Worm (Caenorhabditis elegans) whole organism, L3 larva: ENCODE results near the gene T16G12.10.
"Not testable (repeated sequence)": the region's sequence is repeated elsewhere in the genome, so short reads cannot be mapped to it uniquely, and the experiment has no call there.

Experiments
- R02D3.7 ChIP-seq: fragments of 150-350 bp; optimal IDR thresholded peaks from 2 replicates; lab custom pipeline; 2014; ENCODE audit warnings: missing biosample characterization, missing genetic modification characterization
- ZK546.5 ChIP-seq: sonication (generic microtip); optimal IDR thresholded peaks from 2 replicates; lab custom pipeline; 2017; ENCODE audit warnings: missing biosample characterization, missing genetic modification characterization
- ceh-16 ChIP-seq: sonication (generic microtip); optimal IDR thresholded peaks from 2 replicates; lab custom pipeline; 2017; ENCODE audit warnings: missing biosample characterization, missing genetic modification characterization
- ceh-9 ChIP-seq: sonication (generic microtip); optimal IDR thresholded peaks from 2 replicates; lab custom pipeline; 2018; ENCODE audit warnings: missing biosample characterization, missing genetic modification characterization
- egl-27 ChIP-seq: sonication (generic microtip); optimal IDR thresholded peaks from 4 replicates; lab custom pipeline; 2017; ENCODE audit warnings: missing biosample characterization, missing genetic modification reagents, missing genetic modification characterization
- elt-1 ChIP-seq: fragments of 150-350 bp; optimal IDR thresholded peaks from 2 replicates; lab custom pipeline; 2014; ENCODE audit warnings: missing biosample characterization, missing genetic modification characterization
- elt-2 ChIP-seq: sonication (generic microtip); optimal IDR thresholded peaks from 2 replicates; lab custom pipeline; 2016; ENCODE audit warnings: missing genetic modification reagents, mild to moderate bottlenecking, missing genetic modification characterization, missing compliant biosample characterization
- elt-3 ChIP-seq, 3 experiments: fragments of 150-350 bp in 1 of 3; sonication (generic microtip) in 2 of 3; optimal IDR thresholded peaks; 2 replicates in 2 of 3; 4 replicates in 1 of 3; lab custom pipeline; 2014 to 2017; ENCODE audit warnings: missing biosample characterization in 3 of 3, missing genetic modification characterization in 3 of 3
- eor-1 ChIP-seq, 2 experiments: fragments of 150-350 bp; optimal IDR thresholded peaks; 2 replicates each; lab custom pipeline; 2014 to 2018; ENCODE audit warnings: missing biosample characterization in 2 of 2, missing genetic modification characterization in 2 of 2
- fkh-2 ChIP-seq: fragments of 150-350 bp; optimal IDR thresholded peaks from 2 replicates; lab custom pipeline; 2014; ENCODE audit warnings: missing biosample characterization, missing genetic modification reagents, missing genetic modification characterization
- fos-1 ChIP-seq: fragments of 150-350 bp; optimal IDR thresholded peaks from 2 replicates; lab custom pipeline; 2014; ENCODE audit warnings: missing biosample characterization, missing genetic modification characterization
- jun-1 ChIP-seq: fragments of 150-350 bp; optimal IDR thresholded peaks from 2 replicates; lab custom pipeline; 2014; ENCODE audit warnings: missing biosample characterization, missing genetic modification reagents, missing genetic modification characterization
- lin-15B ChIP-seq: fragments of 150-350 bp; optimal IDR thresholded peaks from 2 replicates; lab custom pipeline; 2014; ENCODE audit warnings: missing biosample characterization, missing genetic modification characterization
- lsy-12 ChIP-seq: sonication (generic microtip); optimal IDR thresholded peaks from 2 replicates; lab custom pipeline; 2016; ENCODE audit warnings: mild to moderate bottlenecking, missing genetic modification characterization, missing compliant biosample characterization
- mdl-1 ChIP-seq: fragments of 150-350 bp; optimal IDR thresholded peaks from 2 replicates; lab custom pipeline; 2014; ENCODE audit warnings: missing biosample characterization, missing genetic modification characterization
- mml-1 ChIP-seq: fragments of 150-350 bp; sonication (generic microtip); optimal IDR thresholded peaks from 3 replicates; lab custom pipeline; 2014; ENCODE audit warnings: missing biosample characterization, missing genetic modification characterization
- nfya-1 ChIP-seq: sonication (generic microtip); optimal IDR thresholded peaks from 2 replicates; lab custom pipeline; 2017; ENCODE audit warnings: missing genetic modification characterization, mild to moderate bottlenecking, missing compliant biosample characterization, antibody characterized with exemption, moderate library complexity; ENCODE audit not compliant: insufficient read depth
- nhr-11 ChIP-seq: fragments of 150-350 bp; optimal IDR thresholded peaks from 2 replicates; lab custom pipeline; 2014; ENCODE audit warnings: missing biosample characterization, missing genetic modification characterization
- nhr-12 ChIP-seq: fragments of 150-350 bp; optimal IDR thresholded peaks from 2 replicates; lab custom pipeline; 2014; ENCODE audit warnings: missing biosample characterization, missing genetic modification characterization
- nhr-23 ChIP-seq: fragments of 150-350 bp; optimal IDR thresholded peaks from 2 replicates; lab custom pipeline; 2014; ENCODE audit warnings: missing biosample characterization, missing genetic modification reagents, missing genetic modification characterization
- nhr-25 ChIP-seq: sonication (generic microtip); optimal IDR thresholded peaks from 2 replicates; lab custom pipeline; 2017; ENCODE audit warnings: missing biosample characterization, missing genetic modification characterization
- nhr-28 ChIP-seq: fragments of 150-350 bp; optimal IDR thresholded peaks from 2 replicates; lab custom pipeline; 2014; ENCODE audit warnings: missing biosample characterization, missing genetic modification characterization
- nhr-67 ChIP-seq: fragments of 150-350 bp; optimal IDR thresholded peaks from 2 replicates; lab custom pipeline; 2014; ENCODE audit warnings: missing biosample characterization, missing genetic modification characterization
- nhr-76 ChIP-seq: fragments of 150-350 bp; sonication (generic microtip); optimal IDR thresholded peaks from 5 replicates; lab custom pipeline; 2014; ENCODE audit warnings: missing biosample characterization, missing genetic modification characterization
- pha-4 ChIP-seq: fragments of 150-350 bp; optimal IDR thresholded peaks from 2 replicates; lab custom pipeline; 2014; ENCODE audit warnings: missing biosample characterization, missing genetic modification reagents, missing genetic modification characterization
- pqm-1 ChIP-seq: fragments of 150-350 bp; optimal IDR thresholded peaks from 2 replicates; lab custom pipeline; 2017; ENCODE audit warnings: missing biosample characterization, missing genetic modification characterization, inconsistent platforms
- sea-2 ChIP-seq: fragments of 150-350 bp; sonication (generic microtip); optimal IDR thresholded peaks from 4 replicates; lab custom pipeline; 2014; ENCODE audit warnings: missing biosample characterization, missing genetic modification reagents, missing genetic modification characterization
- skn-1 ChIP-seq: fragments of 150-350 bp; optimal IDR thresholded peaks from 2 replicates; lab custom pipeline; 2014; ENCODE audit warnings: missing biosample characterization, missing genetic modification characterization
- snpc-4 ChIP-seq: fragments of 150-350 bp; optimal IDR thresholded peaks from 2 replicates; lab custom pipeline; 2014; ENCODE audit warnings: missing biosample characterization, missing genetic modification characterization
- tbx-2 ChIP-seq: sonication (generic microtip); optimal IDR thresholded peaks from 2 replicates; lab custom pipeline; 2016; ENCODE audit warnings: mild to moderate bottlenecking, missing genetic modification characterization, missing compliant biosample characterization
- unc-62 ChIP-seq: fragments of 150-350 bp; sonication (generic microtip); optimal IDR thresholded peaks from 4 replicates; lab custom pipeline; 2014; ENCODE audit warnings: missing biosample characterization, missing genetic modification reagents, missing genetic modification characterization
- ztf-11 ChIP-seq: fragments of 150-350 bp; optimal IDR thresholded peaks from 2 replicates; lab custom pipeline; 2014; ENCODE audit warnings: missing biosample characterization, missing genetic modification characterization
- ztf-4 ChIP-seq: fragments of 150-350 bp; optimal IDR thresholded peaks from 2 replicates; lab custom pipeline; 2014; ENCODE audit warnings: missing biosample characterization, missing genetic modification characterization

The T16G12.10 gene

ce11 chrIII:10059002-10059401, 3.1 kb upstream of the T16G12.10 start, which contains the start of gene T16G12.8:
Gene T16G12.8 (plus strand): TSS chrIII:10059302.
- TF ChIP-seq snpc-4 (tag; lab: Kevin White, UChicago) (no peak), R02D3.7 (tag; lab: Kevin White, UChicago) (no peak), tbx-2 (tag; lab: Kevin White, UChicago) (no peak), ztf-11 (tag; lab: Kevin White, UChicago) (no peak), ceh-16 (tag; lab: Kevin White, UChicago) (no peak), eor-1 (tag; optimal IDR thresholded peaks at IDR 0.05; lab: Kevin White, UChicago) (no peak), ztf-4 (tag; lab: Kevin White, UChicago) (no peak), mdl-1 (no peak), nhr-23 (tag; lab: Kevin White, UChicago) (no peak), mml-1 (tag; lab: Kevin White, UChicago) (no peak), elt-3 (tag; optimal IDR thresholded peaks at IDR 0.05; lab: Kevin White, UChicago) (no peak), lin-15B (tag; lab: Kevin White, UChicago) (no peak), fos-1 (no peak), pha-4 (tag; lab: Kevin White, UChicago) (no peak), unc-62 (GFP tag; lab: Kevin White, UChicago) (no peak), elt-2 (tag; lab: Kevin White, UChicago) (no peak)

ce11 chrIII:10057518-10057917, 1.6 kb upstream of the T16G12.10 start, which contains the start of gene T16G12.4:
Gene T16G12.4 (plus strand): TSS chrIII:10057818.
- no peak for TF ChIP-seq sea-2
- TF ChIP-seq nhr-76 (tag; lab: Kevin White, UChicago), result no peak
- TF ChIP-seq nhr-67, result no peak
- no peak for TF ChIP-seq ceh-9 (tag; lab: Kevin White, UChicago)
- no peak for TF ChIP-seq fos-1
- TF ChIP-seq ZK546.5, result no peak
- no peak for TF ChIP-seq nhr-28
- TF ChIP-seq nhr-25 (tag; lab: Kevin White, UChicago), result no peak
- TF ChIP-seq R02D3.7 (tag; lab: Kevin White, UChicago), result no peak
- TF ChIP-seq elt-1 (tag; lab: Kevin White, UChicago), result no peak
- TF ChIP-seq ztf-4 (tag; lab: Kevin White, UChicago), result no peak
- TF ChIP-seq unc-62 (GFP tag; lab: Kevin White, UChicago), result no peak
- no peak for TF ChIP-seq jun-1
- no peak for TF ChIP-seq ztf-11 (tag; lab: Kevin White, UChicago)
- no peak for TF ChIP-seq eor-1 (tag; optimal IDR thresholded peaks at IDR 0.05; lab: Kevin White, UChicago)
- TF ChIP-seq nfya-1 (tag; lab: Kevin White, UChicago), result no peak
- TF ChIP-seq nhr-11, result no peak
- TF ChIP-seq egl-27 (tag; lab: Kevin White, UChicago), result no peak
- no peak for TF ChIP-seq skn-1 (tag; lab: Kevin White, UChicago)

ce11 chrIII:10053312-10053711, 2.6 kb downstream of the T16G12.10 start, which contains the start of gene T16G12.12:
Gene T16G12.12 (plus strand): TSS chrIII:10053612.
- TF ChIP-seq nhr-67, pqm-1, mdl-1: not testable (repeated sequence)

DNA sequence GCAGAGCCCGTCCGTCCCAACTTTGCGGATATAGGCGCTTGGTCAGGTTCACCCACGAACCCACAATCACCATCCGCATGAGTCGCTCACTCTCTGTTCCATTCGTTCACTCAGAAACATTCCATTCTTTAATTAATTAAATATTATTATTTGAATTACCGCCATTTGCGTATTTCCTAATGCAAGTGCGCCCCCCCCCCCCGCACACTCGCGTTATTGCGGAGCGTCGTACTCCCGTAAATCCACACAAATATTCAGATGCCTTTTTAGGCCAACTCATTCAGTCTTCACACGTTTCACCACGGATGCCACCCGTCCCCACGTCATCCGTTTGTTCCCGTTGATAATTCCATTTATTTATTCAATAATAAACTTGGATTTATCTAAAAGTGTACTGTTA, 5.6 kb downstream of the T16G12.10 start, which contains the start of gene T16G12.3:
Gene T16G12.3, plus strand, starts transcription at position 301 of the 400 bp plus-strand sequence.
- TF ChIP-seq mdl-1; elt-1 (tag; lab: Kevin White, UChicago); nhr-25 (tag; lab: Kevin White, UChicago): not testable (repeated sequence)

ce11 chrIII:10049682-10050081, 6.3 kb downstream of the T16G12.10 start, which contains the start of gene T16G12.1:
Gene T16G12.1 (minus strand): TSS chrIII:10049857.
- TF ChIP-seq pqm-1 (peak; percentile 60), nhr-12 (tag; lab: Kevin White, UChicago) (no peak), sea-2 (no peak), elt-2 (tag; lab: Kevin White, UChicago) (peak; percentile 82), fkh-2 (no peak), lsy-12 (tag; lab: Kevin White, UChicago) (no peak)
